Fruit fly (Drosophila melanogaster): ENCODE data around the gene IP3K1.

dm6 chr2L:9737803-9738202 is 44.4 kb upstream of the IP3K1 start:
- TF ChIP-seq CG31627 (GFP tag; optimal IDR thresholded peaks at IDR 0.05), result peak; percentile 37
- no peak for TF ChIP-seq Ets21C (GFP tag; optimal IDR thresholded peaks at IDR 0.05)
- TF ChIP-seq CG4318 (GFP tag; optimal IDR thresholded peaks at IDR 0.05), result peak; percentile 29
- peak; percentile 32 for TF ChIP-seq CG8632 (GFP tag; optimal IDR thresholded peaks at IDR 0.05)
- TF ChIP-seq spab (GFP tag; optimal IDR thresholded peaks at IDR 0.05), result peak; percentile 5
- peak; percentile 15 for TF ChIP-seq Lpt (GFP tag; optimal IDR thresholded peaks at IDR 0.05)

Measured in whole organism, prepupa.